Worm (Caenorhabditis elegans) whole organism, L1 larva: ENCODE measurements around the gene sru-11.

Experiments
- C34B4.2 ChIP-seq: sonication (generic microtip); optimal IDR thresholded peaks from 2 replicates; lab custom pipeline; 2017; ENCODE audit warnings: mild to moderate bottlenecking, missing genetic modification characterization, missing compliant biosample characterization
- aly-2 ChIP-seq: fragments of 150-350 bp; optimal IDR thresholded peaks from 2 replicates; lab custom pipeline; 2014; ENCODE audit warnings: missing biosample characterization, missing genetic modification characterization
- blmp-1 ChIP-seq: fragments of 150-350 bp; optimal IDR thresholded peaks from 2 replicates; lab custom pipeline; 2014; ENCODE audit warnings: missing biosample characterization, missing genetic modification characterization
- elt-3 ChIP-seq, 6 experiments: fragments of 150-350 bp in 1 of 6; sonication (generic microtip); optimal IDR thresholded peaks; 2 replicates each; lab custom pipeline; 2017 to 2018; ENCODE audit warnings: missing biosample characterization in 6 of 6, missing genetic modification characterization in 6 of 6, inconsistent platforms in 1 of 6
- mep-1 ChIP-seq: fragments of 150-350 bp; optimal IDR thresholded peaks from 2 replicates; lab custom pipeline; 2014; ENCODE audit warnings: missing biosample characterization, missing genetic modification characterization
- nhr-237 ChIP-seq: fragments of 150-350 bp; optimal IDR thresholded peaks from 2 replicates; lab custom pipeline; 2014; ENCODE audit warnings: missing biosample characterization, missing genetic modification characterization
- nhr-47 ChIP-seq: sonication (generic microtip); optimal IDR thresholded peaks from 2 replicates; lab custom pipeline; 2016; ENCODE audit warnings: mild to moderate bottlenecking, missing genetic modification characterization, moderate library complexity, missing compliant biosample characterization
- sox-4 ChIP-seq: sonication (generic microtip); optimal IDR thresholded peaks from 2 replicates; lab custom pipeline; 2016; ENCODE audit warnings: missing genetic modification characterization, missing compliant biosample characterization
- sup-37 ChIP-seq: fragments of 200-800 bp; sonication (Bioruptor generic); optimal IDR thresholded peaks from 2 replicates; lab custom pipeline; 2018; ENCODE audit warnings: mild to moderate bottlenecking, missing genetic modification characterization, missing compliant biosample characterization
- tbx-2 ChIP-seq: sonication (generic microtip); optimal IDR thresholded peaks from 2 replicates; lab custom pipeline; 2016; ENCODE audit warnings: missing genetic modification characterization, missing compliant biosample characterization

DNA sequence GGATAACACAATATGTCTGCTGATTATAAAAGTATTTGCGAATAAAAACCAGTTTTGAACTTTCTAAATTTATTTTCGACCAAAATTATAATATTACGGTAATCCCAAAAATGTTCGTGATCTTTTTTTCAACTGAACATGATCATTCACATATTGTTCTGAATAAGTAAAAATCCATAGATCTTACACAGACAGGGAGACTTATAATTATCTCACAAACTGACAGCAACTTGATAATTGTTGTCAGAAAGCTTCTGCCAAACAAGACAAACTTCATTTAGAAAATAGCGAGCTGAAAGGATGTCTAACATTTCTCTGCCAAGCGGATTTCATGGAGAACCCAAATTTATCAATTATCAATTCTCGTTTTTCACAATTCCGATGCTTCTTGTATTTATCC, 41.7 kb downstream of the sru-11 start, which contains the start of gene sru-21:
- TF ChIP-seq nhr-47 (tag; lab: Kevin White, UChicago) (no peak), aly-2 (tag; lab: Kevin White, UChicago) (no peak), tbx-2 (tag; lab: Kevin White, UChicago) (no peak), nhr-237 (tag; lab: Kevin White, UChicago) (no peak), mep-1 (tag; lab: Kevin White, UChicago) (no peak), sup-37 (no peak), C34B4.2 (tag; lab: Kevin White, UChicago) (no peak), sox-4 (no peak), elt-3 (tag; optimal IDR thresholded peaks at IDR 0.05; lab: Kevin White, UChicago) (no peak), blmp-1 (tag; lab: Kevin White, UChicago) (no peak)
